Worm (Caenorhabditis elegans) whole organism, L4 larva: ENCODE data around the gene C34C12.12.

Experiments used
- F26F4.8 ChIP-seq: fragments of 200-800 bp; sonication (Bioruptor generic); conservative IDR thresholded peaks from 2 replicates; pipeline ENCODE4 v1.3.6; 2022; ENCODE audit warnings: missing genetic modification characterization, missing compliant biosample characterization
- F44E2.7 ChIP-seq: fragments of 200-800 bp; sonication (Bioruptor generic); IDR thresholded peaks from 2 replicates; pipeline ENCODE4 v2.1.2; 2022; ENCODE audit warnings: missing genetic modification characterization, missing compliant biosample characterization
- T20F7.1 ChIP-seq: fragments of 200-800 bp; sonication (Bioruptor generic); optimal IDR thresholded peaks from 2 replicates; lab custom pipeline; 2018; ENCODE audit warnings: mild to moderate bottlenecking, missing genetic modification characterization, missing compliant biosample characterization
- T26A8.4 ChIP-seq: fragments of 200-800 bp; sonication (Bioruptor generic); IDR thresholded peaks from 2 replicates; pipeline ENCODE4 v1.3.6; 2022; ENCODE audit warnings: missing genetic modification characterization, missing compliant biosample characterization
- ZK337.2 ChIP-seq: fragments of 200-800 bp; sonication (Bioruptor generic); IDR thresholded peaks from 2 replicates; pipeline ENCODE4 v1.3.6; 2022; ENCODE audit warnings: missing genetic modification reagents, missing genetic modification characterization, missing compliant biosample characterization
- aha-1 ChIP-seq: fragments of 150-350 bp; peaks from one replicate; lab custom pipeline; 2014; ENCODE audit warnings: missing biosample characterization, missing genetic modification characterization
- ama-1 ChIP-seq: fragments of 150-350 bp; optimal IDR thresholded peaks from 2 replicates; lab custom pipeline; 2014; ENCODE audit warnings: inconsistent platforms, mixed read lengths
- ceh-82 ChIP-seq: sonication (generic microtip); optimal IDR thresholded peaks from 2 replicates; lab custom pipeline; 2017; ENCODE audit warnings: missing biosample characterization, missing genetic modification characterization
- ces-1 ChIP-seq: fragments of 150-350 bp; sonication (generic microtip); optimal IDR thresholded peaks from 4 replicates; lab custom pipeline; 2014; ENCODE audit warnings: missing biosample characterization, missing genetic modification reagents, missing genetic modification characterization
- dmd-8 ChIP-seq: fragments of 200-800 bp; sonication (Bioruptor generic); IDR thresholded peaks from 2 replicates; pipeline ENCODE4 v1.3.6; 2022; ENCODE audit warnings: missing genetic modification characterization, missing compliant biosample characterization
- egl-43 ChIP-seq: fragments of 200-800 bp; sonication (Bioruptor generic); IDR thresholded peaks from 2 replicates; pipeline ENCODE4 v1.3.6; 2022; ENCODE audit warnings: missing genetic modification reagents, missing genetic modification characterization, missing compliant biosample characterization
- hif-1 ChIP-seq, 2 experiments: sonication (generic microtip); optimal IDR thresholded peaks; 2 replicates each; lab custom pipeline; 2016 to 2017; ENCODE audit warnings: missing compliant biosample characterization in 2 of 2, missing genetic modification characterization in 2 of 2, missing genetic modification reagents in 2 of 2, missing genotype in 2 of 2, mild to moderate bottlenecking in 1 of 2
- hlh-11 ChIP-seq: fragments of 200-800 bp; sonication (Bioruptor generic); optimal IDR thresholded peaks from 2 replicates; lab custom pipeline; 2018; ENCODE audit warnings: mild to moderate bottlenecking, missing genetic modification characterization, missing compliant biosample characterization
- hlh-30 ChIP-seq: sonication (generic microtip); optimal IDR thresholded peaks from 2 replicates; lab custom pipeline; 2017; ENCODE audit warnings: antibody characterized with exemption, mild to moderate bottlenecking, missing genetic modification characterization, missing compliant biosample characterization; ENCODE audit not compliant: insufficient read depth
- lin-15B ChIP-seq: fragments of 150-350 bp; sonication (generic microtip); optimal IDR thresholded peaks from 3 replicates; lab custom pipeline; 2014; ENCODE audit warnings: missing biosample characterization, missing genetic modification characterization
- lin-38 ChIP-seq: fragments of 200-800 bp; sonication (Bioruptor generic); IDR thresholded peaks from 2 replicates; pipeline ENCODE4 v1.3.6; 2022; ENCODE audit warnings: missing genetic modification reagents, missing genetic modification characterization, missing compliant biosample characterization
- mdt-29 ChIP-seq: fragments of 200-800 bp; sonication (Bioruptor generic); IDR thresholded peaks from 2 replicates; pipeline ENCODE4 v1.3.6; 2022; ENCODE audit warnings: missing genetic modification reagents, missing genetic modification characterization, missing compliant biosample characterization
- mes-2 ChIP-seq: sonication (generic microtip); optimal IDR thresholded peaks from 2 replicates; lab custom pipeline; 2016; ENCODE audit warnings: missing genotype, mild to moderate bottlenecking, missing genetic modification characterization, missing compliant biosample characterization; ENCODE audit not compliant: poor library complexity, severe bottlenecking
- nhr-111 ChIP-seq: fragments of 200-800 bp; sonication (Bioruptor generic); optimal IDR thresholded peaks from 2 replicates; lab custom pipeline; 2018; ENCODE audit warnings: mild to moderate bottlenecking, missing genetic modification characterization, missing compliant biosample characterization
- nhr-41 ChIP-seq: fragments of 200-800 bp; sonication (Bioruptor generic); IDR thresholded peaks from 2 replicates; pipeline ENCODE4 v1.3.6; 2022; ENCODE audit warnings: missing genetic modification reagents, missing genetic modification characterization, missing compliant biosample characterization
- nhr-42 ChIP-seq: fragments of 200-800 bp; sonication (Bioruptor generic); IDR thresholded peaks from 2 replicates; pipeline ENCODE4 v1.3.6; 2022; ENCODE audit warnings: missing genetic modification characterization, missing compliant biosample characterization
- php-3 ChIP-seq: fragments of 200-800 bp; sonication (Bioruptor generic); IDR thresholded peaks from 2 replicates; pipeline ENCODE4 v1.3.6; 2022; ENCODE audit warnings: missing genetic modification reagents, missing genetic modification characterization, missing compliant biosample characterization
- pqm-1 ChIP-seq: sonication (generic microtip); optimal IDR thresholded peaks from 2 replicates; lab custom pipeline; 2017; ENCODE audit warnings: missing biosample characterization, missing genetic modification characterization
- sdz-12 ChIP-seq: fragments of 200-800 bp; sonication (Bioruptor generic); optimal IDR thresholded peaks from 2 replicates; lab custom pipeline; 2018; ENCODE audit warnings: mild to moderate bottlenecking, missing genetic modification characterization, missing compliant biosample characterization
- snpc-1.2 ChIP-seq: fragments of 200-800 bp; sonication (Bioruptor generic); IDR thresholded peaks from 2 replicates; pipeline ENCODE4 v1.3.6; 2022; ENCODE audit warnings: missing genetic modification reagents, missing genetic modification characterization, missing compliant biosample characterization
- snpc-4 ChIP-seq: fragments of 150-350 bp; optimal IDR thresholded peaks from 2 replicates; lab custom pipeline; 2014; ENCODE audit warnings: missing biosample characterization, missing genetic modification characterization
- zfp-3 ChIP-seq: fragments of 200-800 bp; sonication (Bioruptor generic); conservative IDR thresholded peaks from 2 replicates; pipeline ENCODE4 v1.3.6; 2022; ENCODE audit warnings: missing genetic modification reagents, missing genetic modification characterization, missing compliant biosample characterization
- zip-11 ChIP-seq: fragments of 200-800 bp; sonication (Bioruptor generic); IDR thresholded peaks from 2 replicates; pipeline ENCODE4 v1.3.6; 2022; ENCODE audit warnings: missing genetic modification characterization, missing compliant biosample characterization

The C34C12.12 gene

ce11 chrIII:3405535-3405934 lies 47.5 kb upstream of the C34C12.12 start, which contains the start of gene golg-4:
Gene golg-4 (plus strand): TSS chrIII:3405568.
- 0 out of 2 replicates have a peak, but pooled peaks have one; percentile 12 for TF ChIP-seq php-3 (GFP tag; lab: Robert Waterston, UW)
- peak; percentile 29; the same call in 1 of the 2 replicates for TF ChIP-seq T26A8.4 (GFP tag; lab: Robert Waterston, UW)
- no peak for TF ChIP-seq dmd-8
- TF ChIP-seq ama-1 (lab: Kevin White, UChicago), result peak; percentile 35

- TF ChIP-seq aha-1 (tag; lab: Kevin White, UChicago) (peak; percentile 82), ZK337.2 (GFP tag; lab: Robert Waterston, UW) (no peak)
These were observed 39.6 kb upstream of the C34C12.12 start for ce11 chrIII:3413437-3413836.

- TF ChIP-seq snpc-1.2 (GFP tag; lab: Robert Waterston, UW), result no peak
- peak; percentile 19 for TF ChIP-seq ces-1 (GFP tag; lab: Kevin White, UChicago)
These were observed 38.6 kb upstream of the C34C12.12 start for ce11 chrIII:3414412-3414811.

ce11 chrIII:3417453-3417852 lies 35.5 kb upstream of the C34C12.12 start:
- TF ChIP-seq ceh-82 (tag; lab: Kevin White, UChicago) (no peak), F26F4.8 (GFP tag; lab: Robert Waterston, UW) (no peak), mes-2 (no peak), T26A8.4 (GFP tag; lab: Robert Waterston, UW) (no peak)

ce11 chrIII:3418906-3419305 lies 34.1 kb upstream of the C34C12.12 start:
- no peak for TF ChIP-seq hlh-11 (tag; lab: Kevin White, UChicago)
- no peak for TF ChIP-seq T26A8.4 (GFP tag; lab: Robert Waterston, UW)
- no peak for TF ChIP-seq ZK337.2 (GFP tag; lab: Robert Waterston, UW)
- TF ChIP-seq ama-1 (lab: Kevin White, UChicago), result no peak
- no peak for TF ChIP-seq lin-15B (tag; lab: Kevin White, UChicago)
- no peak for TF ChIP-seq egl-43 (GFP tag; lab: Robert Waterston, UW)
- no peak for TF ChIP-seq zip-11 (GFP tag; lab: Robert Waterston, UW)
- TF ChIP-seq nhr-42 (GFP tag; lab: Robert Waterston, UW), result no peak
- no peak for TF ChIP-seq nhr-41 (GFP tag; lab: Robert Waterston, UW)
- TF ChIP-seq sdz-12 (GFP tag; lab: Kevin White, UChicago), result no peak
- TF ChIP-seq mdt-29 (GFP tag; lab: Robert Waterston, UW), result no peak
- TF ChIP-seq hlh-30 (tag; lab: Kevin White, UChicago), result no peak
- TF ChIP-seq zfp-3 (GFP tag; lab: Robert Waterston, UW), result no peak
- TF ChIP-seq snpc-4 (tag; lab: Kevin White, UChicago), result no peak
- no peak for TF ChIP-seq F44E2.7 (GFP tag; lab: Robert Waterston, UW)
- TF ChIP-seq T20F7.1, result no peak
- TF ChIP-seq, all 104 proteins: peak for 0

- TF ChIP-seq pqm-1 (tag; lab: Kevin White, UChicago) (no peak), T26A8.4 (GFP tag; lab: Robert Waterston, UW) (no peak), mes-2 (peak; percentile 42)
These were observed 29.1 kb upstream of the C34C12.12 start for ce11 chrIII:3423924-3424323.

ce11 chrIII:3425438-3425837 lies 27.6 kb upstream of the C34C12.12 start, which contains the start of gene metl-18:
Gene metl-18 (plus strand): TSS chrIII:3425738.
- TF ChIP-seq nhr-111 (GFP tag; lab: Kevin White, UChicago) (no peak), hif-1 (tag; optimal IDR thresholded peaks at IDR 0.05; lab: Kevin White, UChicago) (no peak), lin-38 (GFP tag; lab: Robert Waterston, UW) (no peak)
